Worm (Caenorhabditis elegans) whole organism, early embryonic: ENCODE data around the gene nyn-3.

Experiments
- aly-1 ChIP-seq: sonication (generic microtip); optimal IDR thresholded peaks from 2 replicates; lab custom pipeline; 2016; ENCODE audit warnings: missing genetic modification characterization, missing compliant biosample characterization
- ama-1 ChIP-seq: fragments of 150-350 bp; optimal IDR thresholded peaks from 2 replicates; lab custom pipeline; 2014
- ceh-13 ChIP-seq: fragments of 200-800 bp; sonication (Bioruptor generic); optimal IDR thresholded peaks from 2 replicates; lab custom pipeline; 2018; ENCODE audit warnings: mild to moderate bottlenecking, missing genetic modification characterization, missing compliant biosample characterization
- ceh-36 ChIP-seq: sonication (generic microtip); optimal IDR thresholded peaks from 2 replicates; lab custom pipeline; 2016; ENCODE audit warnings: missing genetic modification characterization, inconsistent platforms, missing compliant biosample characterization
- ets-7 ChIP-seq: sonication (generic microtip); optimal IDR thresholded peaks from 2 replicates; lab custom pipeline; 2016; ENCODE audit warnings: missing genotype, missing genetic modification characterization, missing compliant biosample characterization
- hmbx-1 ChIP-seq: sonication (generic microtip); optimal IDR thresholded peaks from 2 replicates; lab custom pipeline; 2016; ENCODE audit warnings: mild to moderate bottlenecking, missing genetic modification characterization, missing compliant biosample characterization
- hnd-1 ChIP-seq: sonication (generic microtip); optimal IDR thresholded peaks from 2 replicates; lab custom pipeline; 2016; ENCODE audit warnings: missing genetic modification characterization, missing compliant biosample characterization
- pes-1 ChIP-seq: fragments of 200-800 bp; sonication (Bioruptor generic); IDR thresholded peaks from 2 replicates; pipeline ENCODE4 v1.3.6; 2022; ENCODE audit warnings: missing genetic modification reagents, missing genetic modification characterization, missing compliant biosample characterization

DNA sequence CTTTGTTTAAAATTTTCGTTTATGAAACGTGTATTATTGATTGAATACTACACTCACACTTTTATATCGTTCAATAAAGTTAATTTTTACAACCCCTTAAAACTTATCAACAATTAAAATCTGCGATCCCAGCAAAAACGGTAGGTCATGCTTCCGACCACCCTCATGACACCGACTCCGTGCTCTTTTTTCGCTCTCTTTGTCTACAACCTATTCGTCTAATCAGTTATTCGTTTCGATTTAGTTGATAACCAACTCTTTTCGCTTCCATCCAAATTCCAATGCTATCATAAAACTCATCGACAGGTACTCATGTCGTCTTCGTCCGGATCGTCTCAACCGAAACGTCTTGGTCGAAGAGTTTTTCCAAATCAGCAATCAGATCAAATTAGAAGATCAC lies 9.4 kb downstream of the nyn-3 start, which contains the start of gene F13H8.1:
- TF ChIP-seq ama-1 (no peak), pes-1 (GFP tag; lab: Robert Waterston, UW) (no peak), ets-7 (tag; lab: Kevin White, UChicago) (no peak), aly-1 (tag; lab: Kevin White, UChicago) (no peak), hnd-1 (no peak), ceh-36 (tag; lab: Kevin White, UChicago) (no peak), hmbx-1 (tag; lab: Kevin White, UChicago) (no peak), ceh-13 (no peak)
